Worm (Caenorhabditis elegans): ENCODE results near the gene dpy-18.

DNA sequence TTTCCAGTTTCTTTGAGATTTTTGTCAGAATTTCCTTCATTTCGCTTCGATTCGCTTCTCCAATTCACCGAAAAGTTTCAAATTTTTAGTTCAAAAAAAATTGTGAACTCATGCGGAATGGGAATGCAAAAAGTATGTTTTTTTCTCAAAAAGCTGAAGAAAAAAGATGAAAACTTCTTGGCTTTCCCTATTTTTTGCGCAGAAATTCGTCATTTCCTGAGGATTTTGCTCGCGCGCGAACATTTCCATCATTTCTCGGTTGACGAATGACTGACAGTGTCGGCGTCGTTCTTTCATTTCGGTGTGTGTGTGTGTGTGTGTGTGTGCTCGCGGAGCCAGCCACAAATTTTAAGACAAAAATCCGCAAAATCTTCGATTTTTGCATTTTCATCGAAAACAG lies 45.5 kb downstream of the dpy-18 start:
- TF ChIP-seq ztf-23 (GFP tag; IDR thresholded peaks at IDR 0.05) (no peak), med-1 (GFP tag; optimal IDR thresholded peaks at IDR 0.05; ENCODE audit: insufficient read depth) (no peak), cog-1 (tag; optimal IDR thresholded peaks at IDR 0.05) (no peak), ref-1 (GFP tag; conservative IDR thresholded peaks at IDR 0.05) (no peak), klf-2 (GFP tag; conservative IDR thresholded peaks at IDR 0.05) (no peak), flt-1 (GFP tag; IDR thresholded peaks at IDR 0.05) (no peak), ztf-29 (GFP tag; IDR thresholded peaks at IDR 0.05) (no peak), tab-1 (GFP tag; IDR thresholded peaks at IDR 0.05) (no peak)
